Worm (Caenorhabditis elegans) whole organism, L3 larva: ENCODE measurements around the gene unc-53.
"Not testable (repeated sequence)": the region's sequence is repeated elsewhere in the genome, so short reads cannot be mapped to it uniquely, and the experiment has no call there.

Experiments
- R02D3.7 ChIP-seq: fragments of 150-350 bp; optimal IDR thresholded peaks from 2 replicates; lab custom pipeline; 2014; ENCODE audit warnings: missing biosample characterization, missing genetic modification characterization
- ZK546.5 ChIP-seq: sonication (generic microtip); optimal IDR thresholded peaks from 2 replicates; lab custom pipeline; 2017; ENCODE audit warnings: missing biosample characterization, missing genetic modification characterization
- aly-2 ChIP-seq: fragments of 150-350 bp; optimal IDR thresholded peaks from 2 replicates; lab custom pipeline; 2014; ENCODE audit warnings: missing biosample characterization, missing genetic modification characterization
- ama-1 ChIP-seq: fragments of 150-350 bp; optimal IDR thresholded peaks from 2 replicates; lab custom pipeline; 2018
- ceh-16 ChIP-seq: sonication (generic microtip); optimal IDR thresholded peaks from 2 replicates; lab custom pipeline; 2017; ENCODE audit warnings: missing biosample characterization, missing genetic modification characterization
- ceh-28 ChIP-seq: fragments of 150-350 bp; optimal IDR thresholded peaks from 2 replicates; lab custom pipeline; 2014; ENCODE audit warnings: missing biosample characterization, missing genetic modification reagents, missing genetic modification characterization
- daf-12 ChIP-seq: fragments of 150-350 bp; optimal IDR thresholded peaks from 2 replicates; lab custom pipeline; 2014; ENCODE audit warnings: missing biosample characterization, missing genetic modification reagents, missing genetic modification characterization
- egl-27 ChIP-seq: sonication (generic microtip); optimal IDR thresholded peaks from 4 replicates; lab custom pipeline; 2017; ENCODE audit warnings: missing biosample characterization, missing genetic modification reagents, missing genetic modification characterization
- egl-5 ChIP-seq: fragments of 150-350 bp; optimal IDR thresholded peaks from 2 replicates; lab custom pipeline; 2017; ENCODE audit warnings: missing biosample characterization, missing genetic modification reagents, missing genetic modification characterization, inconsistent platforms
- elt-1 ChIP-seq: fragments of 150-350 bp; optimal IDR thresholded peaks from 2 replicates; lab custom pipeline; 2014; ENCODE audit warnings: missing biosample characterization, missing genetic modification characterization
- elt-2 ChIP-seq: sonication (generic microtip); optimal IDR thresholded peaks from 2 replicates; lab custom pipeline; 2016; ENCODE audit warnings: missing genetic modification reagents, mild to moderate bottlenecking, missing genetic modification characterization, missing compliant biosample characterization
- elt-3 ChIP-seq, 3 experiments: fragments of 150-350 bp in 1 of 3; sonication (generic microtip) in 2 of 3; optimal IDR thresholded peaks; 2 replicates in 2 of 3; 4 replicates in 1 of 3; lab custom pipeline; 2014 to 2017; ENCODE audit warnings: missing biosample characterization in 3 of 3, missing genetic modification characterization in 3 of 3
- eor-1 ChIP-seq, 2 experiments: fragments of 150-350 bp; optimal IDR thresholded peaks; 2 replicates each; lab custom pipeline; 2014 to 2018; ENCODE audit warnings: missing biosample characterization in 2 of 2, missing genetic modification characterization in 2 of 2
- fos-1 ChIP-seq: fragments of 150-350 bp; optimal IDR thresholded peaks from 2 replicates; lab custom pipeline; 2014; ENCODE audit warnings: missing biosample characterization, missing genetic modification characterization
- jun-1 ChIP-seq: fragments of 150-350 bp; optimal IDR thresholded peaks from 2 replicates; lab custom pipeline; 2014; ENCODE audit warnings: missing biosample characterization, missing genetic modification reagents, missing genetic modification characterization
- lin-15B ChIP-seq: fragments of 150-350 bp; optimal IDR thresholded peaks from 2 replicates; lab custom pipeline; 2014; ENCODE audit warnings: missing biosample characterization, missing genetic modification characterization
- lin-39 ChIP-seq: fragments of 150-350 bp; optimal IDR thresholded peaks from 2 replicates; lab custom pipeline; 2018; ENCODE audit warnings: missing biosample characterization, missing genetic modification reagents, missing genetic modification characterization
- mdl-1 ChIP-seq: fragments of 150-350 bp; optimal IDR thresholded peaks from 2 replicates; lab custom pipeline; 2014; ENCODE audit warnings: missing biosample characterization, missing genetic modification characterization
- mml-1 ChIP-seq: fragments of 150-350 bp; sonication (generic microtip); optimal IDR thresholded peaks from 3 replicates; lab custom pipeline; 2014; ENCODE audit warnings: missing biosample characterization, missing genetic modification characterization
- nfya-1 ChIP-seq: sonication (generic microtip); optimal IDR thresholded peaks from 2 replicates; lab custom pipeline; 2017; ENCODE audit warnings: missing genetic modification characterization, mild to moderate bottlenecking, missing compliant biosample characterization, antibody characterized with exemption, moderate library complexity; ENCODE audit not compliant: insufficient read depth
- nhr-12 ChIP-seq: fragments of 150-350 bp; optimal IDR thresholded peaks from 2 replicates; lab custom pipeline; 2014; ENCODE audit warnings: missing biosample characterization, missing genetic modification characterization
- nhr-237 ChIP-seq: fragments of 150-350 bp; optimal IDR thresholded peaks from 2 replicates; lab custom pipeline; 2014; ENCODE audit warnings: missing biosample characterization, missing genetic modification characterization
- nhr-25 ChIP-seq: sonication (generic microtip); optimal IDR thresholded peaks from 2 replicates; lab custom pipeline; 2017; ENCODE audit warnings: missing biosample characterization, missing genetic modification characterization
- nhr-43 ChIP-seq: sonication (generic microtip); optimal IDR thresholded peaks from 2 replicates; lab custom pipeline; 2016; ENCODE audit warnings: mild to moderate bottlenecking, missing genetic modification characterization, missing compliant biosample characterization; ENCODE audit not compliant: poor library complexity, severe bottlenecking
- nhr-67 ChIP-seq: fragments of 150-350 bp; optimal IDR thresholded peaks from 2 replicates; lab custom pipeline; 2014; ENCODE audit warnings: missing biosample characterization, missing genetic modification characterization
- nhr-76 ChIP-seq: fragments of 150-350 bp; sonication (generic microtip); optimal IDR thresholded peaks from 5 replicates; lab custom pipeline; 2014; ENCODE audit warnings: missing biosample characterization, missing genetic modification characterization
- pha-4 ChIP-seq: fragments of 150-350 bp; optimal IDR thresholded peaks from 2 replicates; lab custom pipeline; 2014; ENCODE audit warnings: missing biosample characterization, missing genetic modification reagents, missing genetic modification characterization
- sea-2 ChIP-seq: fragments of 150-350 bp; sonication (generic microtip); optimal IDR thresholded peaks from 4 replicates; lab custom pipeline; 2014; ENCODE audit warnings: missing biosample characterization, missing genetic modification reagents, missing genetic modification characterization
- skn-1 ChIP-seq: fragments of 150-350 bp; optimal IDR thresholded peaks from 2 replicates; lab custom pipeline; 2014; ENCODE audit warnings: missing biosample characterization, missing genetic modification characterization
- tbx-2 ChIP-seq: sonication (generic microtip); optimal IDR thresholded peaks from 2 replicates; lab custom pipeline; 2016; ENCODE audit warnings: mild to moderate bottlenecking, missing genetic modification characterization, missing compliant biosample characterization
- unc-39 ChIP-seq: sonication (generic microtip); optimal IDR thresholded peaks from 4 replicates; lab custom pipeline; 2017; ENCODE audit warnings: missing biosample characterization, missing genetic modification characterization
- unc-62 ChIP-seq: fragments of 150-350 bp; sonication (generic microtip); optimal IDR thresholded peaks from 4 replicates; lab custom pipeline; 2014; ENCODE audit warnings: missing biosample characterization, missing genetic modification reagents, missing genetic modification characterization

The unc-53 gene

ce11 chrII:11125059-11125594 lies 35.9 kb upstream of the unc-53 start:
- TF ChIP-seq tbx-2 (tag; lab: Kevin White, UChicago) (no peak), lin-15B (tag; lab: Kevin White, UChicago) (no peak), ceh-28 (tag; lab: Kevin White, UChicago) (no peak)
- TF ChIP-seq, all 47 proteins: peak for 0

ce11 chrII:11121800-11122199 lies 32.5 kb upstream of the unc-53 start, which contains the start of gene W10C6.2:
Gene W10C6.2, minus strand, starts transcription at chrII:11121900.
- not testable (repeated sequence) for TF ChIP-seq egl-27, daf-12, nhr-12 (tag; lab: Kevin White, UChicago)

- TF ChIP-seq elt-1 (tag; lab: Kevin White, UChicago) (no peak), ama-1 (lab: Kevin White, UChicago) (no peak)
Measured at ce11 chrII:11112419-11112818, 23.2 kb upstream of the unc-53 start, which contains the start of gene mat-2. Gene mat-2, plus strand, starts transcription at chrII:11112719.

- TF ChIP-seq lin-39 (tag; lab: Kevin White, UChicago) (no peak), nhr-12 (tag; lab: Kevin White, UChicago) (no peak), jun-1 (tag; lab: Kevin White, UChicago) (no peak), ceh-28 (tag; lab: Kevin White, UChicago) (no peak)
Measured at ce11 chrII:11111107-11111506, 21.9 kb upstream of the unc-53 start, which contains the start of gene glb-4. Gene glb-4, minus strand, starts transcription at chrII:11111207.

ce11 chrII:11110419-11110818 lies 21.2 kb upstream of the unc-53 start:
- TF ChIP-seq unc-62 (GFP tag; lab: Kevin White, UChicago) (no peak), R02D3.7 (tag; lab: Kevin White, UChicago) (no peak), nhr-25 (tag; lab: Kevin White, UChicago) (no peak), eor-1 (tag; optimal IDR thresholded peaks at IDR 0.05; lab: Kevin White, UChicago) (no peak)

ce11 chrII:11107828-11108227 lies 18.6 kb upstream of the unc-53 start, which contains the start of gene apc-17:
Gene apc-17, plus strand, starts transcription at chrII:11108128.
- TF ChIP-seq egl-5 (tag; lab: Kevin White, UChicago) = no peak

- TF ChIP-seq pha-4 (tag; lab: Kevin White, UChicago) (peak; percentile 6), nfya-1 (tag; lab: Kevin White, UChicago) (peak; percentile 24), fos-1 (tag; lab: Kevin White, UChicago) (no peak)
Measured at ce11 chrII:11105981-11106711, 16.9 kb upstream of the unc-53 start, which contains the start of gene nasp-1. Gene nasp-1, plus strand, starts transcription at chrII:11106612.

ce11 chrII:11104162-11104561 lies 14.9 kb upstream of the unc-53 start, which contains the start of gene C09H10.9:
Gene C09H10.9, plus strand, starts transcription at chrII:11104462.
- no peak for TF ChIP-seq ZK546.5 (tag; lab: Kevin White, UChicago)
- no peak for TF ChIP-seq jun-1 (tag; lab: Kevin White, UChicago)
- no peak for TF ChIP-seq elt-2 (tag; lab: Kevin White, UChicago)
- TF ChIP-seq egl-5 (tag; lab: Kevin White, UChicago) = no peak
- no peak for TF ChIP-seq nhr-43 (tag; lab: Kevin White, UChicago)
- TF ChIP-seq ama-1 (lab: Kevin White, UChicago) = no peak
- no peak for TF ChIP-seq mml-1
- no peak for TF ChIP-seq lin-39 (tag; lab: Kevin White, UChicago)
- TF ChIP-seq sea-2 (GFP tag; lab: Kevin White, UChicago) = no peak
- TF ChIP-seq unc-39 (tag; lab: Kevin White, UChicago) = no peak
- no peak for TF ChIP-seq nhr-76
- TF ChIP-seq skn-1 = no peak
- TF ChIP-seq ceh-16 (tag; lab: Kevin White, UChicago) = no peak
- no peak for TF ChIP-seq daf-12 (tag; lab: Kevin White, UChicago)
- no peak for TF ChIP-seq mdl-1 (tag; lab: Kevin White, UChicago)
- TF ChIP-seq nhr-237 (tag; lab: Kevin White, UChicago) = no peak
- no peak for TF ChIP-seq aly-2
- TF ChIP-seq nhr-67 (tag; lab: Kevin White, UChicago) = no peak
- no peak for TF ChIP-seq tbx-2 (tag; lab: Kevin White, UChicago)
- no peak for TF ChIP-seq elt-3 (tag; optimal IDR thresholded peaks at IDR 0.05; lab: Kevin White, UChicago)
